Fruit fly (Drosophila melanogaster) whole organism, embryonic: Measurements from ENCODE around the gene CG44005.

Source experiments
- CG10147 ChIP-seq: fragments of 200-800 bp; sonication (Bioruptor generic); optimal IDR thresholded peaks from 2 replicates; lab custom pipeline; 2019; ENCODE audit warnings: missing biosample characterization, mild to moderate bottlenecking, missing genetic modification characterization, moderate library complexity
- CG11247 ChIP-seq: fragments of 200-800 bp; sonication (Bioruptor generic); IDR thresholded peaks from 2 replicates; pipeline ENCODE4 v1.3.6; 2022; ENCODE audit warnings: missing biosample characterization, missing genetic modification characterization
- CG12219 ChIP-seq: fragments of 200-800 bp; sonication (Bioruptor generic); optimal IDR thresholded peaks from 3 replicates; lab custom pipeline; 2018; ENCODE audit warnings: missing biosample characterization, mild to moderate bottlenecking, missing genetic modification characterization
- CG12659 ChIP-seq: fragments of 200-800 bp; sonication (Bioruptor generic); optimal IDR thresholded peaks from 3 replicates; lab custom pipeline; 2017; ENCODE audit warnings: mild to moderate bottlenecking, missing biosample characterization, missing genetic modification reagents, missing genetic modification characterization
- CG12744 ChIP-seq: fragments of 200-800 bp; sonication (Bioruptor generic); optimal IDR thresholded peaks from 2 replicates; lab custom pipeline; 2016; ENCODE audit warnings: missing biosample characterization, missing genetic modification characterization
- CG13296 ChIP-seq: fragments of 200-800 bp; sonication (Bioruptor generic); optimal IDR thresholded peaks from 3 replicates; lab custom pipeline; 2018; ENCODE audit warnings: missing biosample characterization, mild to moderate bottlenecking, missing genetic modification characterization
- CG15073 ChIP-seq: fragments of 200-800 bp; sonication (Bioruptor generic); optimal IDR thresholded peaks from 2 replicates; lab custom pipeline; 2016; ENCODE audit warnings: missing biosample characterization, missing genetic modification characterization
- CG1529 ChIP-seq: fragments of 200-800 bp; sonication (Bioruptor generic); optimal IDR thresholded peaks from 3 replicates; lab custom pipeline; 2018; ENCODE audit warnings: missing biosample characterization, missing genetic modification characterization
- CG17359 ChIP-seq: fragments of 200-800 bp; sonication (Bioruptor generic); optimal IDR thresholded peaks from 3 replicates; lab custom pipeline; 2018; ENCODE audit warnings: missing biosample characterization, mild to moderate bottlenecking, missing genetic modification characterization, moderate library complexity
- CG17361 ChIP-seq: fragments of 200-800 bp; sonication (Bioruptor generic); IDR thresholded peaks from 3 replicates; pipeline ENCODE4 v1.3.6; 2022; ENCODE audit warnings: missing biosample characterization, missing genetic modification characterization
- CG18262 ChIP-seq: fragments of 200-800 bp; optimal IDR thresholded peaks from 3 replicates; lab custom pipeline; 2019; ENCODE audit warnings: missing biosample characterization, mild to moderate bottlenecking, missing genetic modification characterization, moderate library complexity
- CG2116 ChIP-seq: fragments of 200-800 bp; sonication (Bioruptor generic); optimal IDR thresholded peaks from 3 replicates; lab custom pipeline; 2018; ENCODE audit warnings: missing biosample characterization, mild to moderate bottlenecking, missing genetic modification characterization
- CG2120 ChIP-seq: fragments of 200-800 bp; sonication (Bioruptor generic); optimal IDR thresholded peaks from 3 replicates; lab custom pipeline; 2016; ENCODE audit warnings: missing biosample characterization, missing genetic modification characterization
- CG2712 ChIP-seq: fragments of 200-800 bp; optimal IDR thresholded peaks from 3 replicates; lab custom pipeline; 2019; ENCODE audit warnings: missing biosample characterization, mild to moderate bottlenecking, missing genetic modification characterization, moderate library complexity
- CG3838 ChIP-seq: fragments of 200-800 bp; sonication (Bioruptor generic); optimal IDR thresholded peaks from 3 replicates; lab custom pipeline; 2016; ENCODE audit warnings: missing biosample characterization, missing genetic modification characterization
- CG4404 ChIP-seq: fragments of 200-800 bp; sonication (Bioruptor generic); IDR thresholded peaks from 2 replicates; pipeline ENCODE4 v1.3.6; 2022; ENCODE audit warnings: missing biosample characterization, missing genetic modification characterization
- CG4617 ChIP-seq: fragments of 200-800 bp; sonication (Bioruptor generic); optimal IDR thresholded peaks from 3 replicates; lab custom pipeline; 2016; ENCODE audit warnings: missing biosample characterization, missing genetic modification characterization, borderline replicate concordance
- CG6765 ChIP-seq: fragments of 200-800 bp; sonication (Bioruptor generic); optimal IDR thresholded peaks from 3 replicates; lab custom pipeline; 2017; ENCODE audit warnings: missing biosample characterization, mild to moderate bottlenecking, missing genetic modification characterization
- CHES-1-like ChIP-seq: fragments of 200-800 bp; sonication (Bioruptor generic); optimal IDR thresholded peaks from 2 replicates; lab custom pipeline; 2016; ENCODE audit warnings: missing biosample characterization, missing genetic modification characterization
- Dip2 ChIP-seq: fragments of 200-800 bp; sonication (Bioruptor generic); IDR thresholded peaks from 2 replicates; pipeline ENCODE4 v1.3.6; 2022; ENCODE audit warnings: missing biosample characterization, missing genetic modification characterization
- Eip74EF ChIP-seq, 2 experiments: fragments of 200-800 bp in 1 of 2; fragments of >200 bp in 1 of 2; sonication (Bioruptor generic) in 1 of 2; optimal IDR thresholded peaks; 2 replicates each; lab custom pipeline; 2017 to 2019; ENCODE audit warnings: missing biosample characterization in 2 of 2, missing genetic modification characterization in 2 of 2, mild to moderate bottlenecking in 1 of 2, moderate library complexity in 1 of 2
- HLH4C ChIP-seq: fragments of 200-800 bp; sonication (Bioruptor generic); IDR thresholded peaks from 3 replicates; pipeline ENCODE4 v1.3.6; 2022; ENCODE audit warnings: missing biosample characterization, missing genetic modification characterization; ENCODE audit not compliant: partially characterized antibody
- Hand ChIP-seq: fragments of 200-800 bp; sonication (Bioruptor generic); optimal IDR thresholded peaks from 2 replicates; lab custom pipeline; 2017; ENCODE audit warnings: mild to moderate bottlenecking, missing biosample characterization, missing genetic modification reagents, missing genetic modification characterization
- Lpt ChIP-seq: fragments of >200 bp; optimal IDR thresholded peaks from 2 replicates; lab custom pipeline; 2018; ENCODE audit warnings: missing biosample characterization, missing genetic modification characterization
- Meics ChIP-seq: fragments of 200-800 bp; sonication (Bioruptor generic); optimal IDR thresholded peaks from 2 replicates; lab custom pipeline; 2017; ENCODE audit warnings: missing biosample characterization, mild to moderate bottlenecking, missing genetic modification characterization
- Sin3A ChIP-seq: fragments of >200 bp; optimal IDR thresholded peaks from 2 replicates; lab custom pipeline; 2018
- Sox100B ChIP-seq: fragments of 200-800 bp; sonication (Bioruptor generic); optimal IDR thresholded peaks from 3 replicates; lab custom pipeline; 2018; ENCODE audit warnings: missing biosample characterization, mild to moderate bottlenecking, missing genetic modification characterization
- Trl ChIP-seq, 3 experiments: fragments of >200 bp in 2 of 3; fragments of 200-800 bp in 1 of 3; sonication (Bioruptor generic) in 1 of 3; optimal IDR thresholded peaks; 2 replicates in 1 of 3; 3 replicates in 2 of 3; lab custom pipeline; 2016 to 2017; ENCODE audit warnings: missing biosample characterization in 1 of 3, missing genetic modification characterization in 1 of 3
- al ChIP-seq: fragments of 200-800 bp; sonication (Bioruptor generic); IDR thresholded peaks from 2 replicates; pipeline ENCODE4 v1.3.6; 2022; ENCODE audit warnings: missing biosample characterization, missing genetic modification characterization
- bbx ChIP-seq: fragments of 200-800 bp; sonication (Bioruptor generic); IDR thresholded peaks from 2 replicates; pipeline ENCODE4 v1.3.6; 2022; ENCODE audit warnings: missing biosample characterization, missing genetic modification characterization; ENCODE audit not compliant: partially characterized antibody
- bowl ChIP-seq: fragments of 200-800 bp; sonication (Bioruptor generic); IDR thresholded peaks from 2 replicates; pipeline ENCODE4 v1.3.6; 2022; ENCODE audit warnings: missing biosample characterization, missing genetic modification characterization
- crp ChIP-seq, 2 experiments: fragments of 200-800 bp; sonication (Bioruptor generic); optimal IDR thresholded peaks; 2 replicates in 1 of 2; 3 replicates in 1 of 2; lab custom pipeline; 2017; ENCODE audit warnings: missing biosample characterization in 2 of 2, missing genetic modification characterization in 2 of 2, mild to moderate bottlenecking in 1 of 2, moderate library complexity in 1 of 2
- fd102C ChIP-seq: fragments of 200-800 bp; sonication (Bioruptor generic); optimal IDR thresholded peaks from 2 replicates; lab custom pipeline; 2018; ENCODE audit warnings: missing biosample characterization, mild to moderate bottlenecking, missing genetic modification characterization, moderate library complexity
- fd64A ChIP-seq: fragments of 200-800 bp; sonication (Bioruptor generic); optimal IDR thresholded peaks from 3 replicates; lab custom pipeline; 2018; ENCODE audit warnings: missing biosample characterization, mild to moderate bottlenecking, missing genetic modification characterization
- gfzf ChIP-seq: fragments of 200-800 bp; sonication (Bioruptor generic); optimal IDR thresholded peaks from 2 replicates; lab custom pipeline; 2016; ENCODE audit warnings: missing biosample characterization, mild to moderate bottlenecking, missing genetic modification characterization, moderate library complexity
- hb ChIP-seq: fragments of 200-800 bp; sonication (Bioruptor generic); IDR thresholded peaks from 3 replicates; pipeline ENCODE4 v1.3.6; 2022; ENCODE audit warnings: missing biosample characterization, missing genetic modification characterization; ENCODE audit not compliant: partially characterized antibody
- kni ChIP-seq: fragments of 200-800 bp; sonication (Bioruptor generic); optimal IDR thresholded peaks from 3 replicates; lab custom pipeline; 2017; ENCODE audit warnings: mild to moderate bottlenecking, missing biosample characterization, missing genetic modification reagents, missing genetic modification characterization
- knrl ChIP-seq: fragments of 200-800 bp; sonication (Bioruptor generic); IDR thresholded peaks from 3 replicates; pipeline ENCODE4 v1.3.6; 2022; ENCODE audit warnings: missing biosample characterization, missing genetic modification characterization; ENCODE audit not compliant: partially characterized antibody
- lilli ChIP-seq: fragments of 200-800 bp; sonication (Bioruptor generic); optimal IDR thresholded peaks from 3 replicates; lab custom pipeline; 2016; ENCODE audit warnings: missing biosample characterization, missing genetic modification characterization
- nerfin-1 ChIP-seq: fragments of 200-800 bp; sonication (Bioruptor generic); optimal IDR thresholded peaks from 3 replicates; lab custom pipeline; 2019; ENCODE audit warnings: missing biosample characterization, mild to moderate bottlenecking, missing genetic modification characterization, moderate library complexity
- pzg ChIP-seq: fragments of 200-800 bp; sonication (Bioruptor generic); optimal IDR thresholded peaks from 3 replicates; lab custom pipeline; 2018; ENCODE audit warnings: missing biosample characterization, mild to moderate bottlenecking, missing genetic modification characterization, moderate library complexity
- sens ChIP-seq: fragments of 200-800 bp; sonication (Bioruptor generic); peaks from one replicate; lab custom pipeline; 2016; ENCODE audit warnings: missing biosample characterization, missing genetic modification characterization
- sens-2 ChIP-seq: fragments of 200-800 bp; sonication (Bioruptor generic); IDR thresholded peaks from 2 replicates; pipeline ENCODE4 v1.3.6; 2022; ENCODE audit warnings: missing biosample characterization, missing genetic modification characterization
- sim ChIP-seq: fragments of 200-800 bp; sonication (Bioruptor generic); IDR thresholded peaks from 2 replicates; pipeline ENCODE4 v1.3.6; 2022; ENCODE audit warnings: missing biosample characterization, missing genetic modification characterization
- slbo ChIP-seq: fragments of 200-800 bp; sonication (Bioruptor generic); IDR thresholded peaks from 2 replicates; pipeline ENCODE4 v1.3.6; 2022; ENCODE audit warnings: missing biosample characterization, missing genetic modification characterization
- slp2 ChIP-seq: fragments of 200-800 bp; sonication (Bioruptor generic); optimal IDR thresholded peaks from 2 replicates; lab custom pipeline; 2016; ENCODE audit warnings: missing biosample characterization, missing genetic modification characterization
- vnd ChIP-seq: fragments of 200-800 bp; sonication (Bioruptor generic); IDR thresholded peaks from 3 replicates; pipeline ENCODE4 v1.3.6; 2022; ENCODE audit warnings: missing biosample characterization, missing genetic modification characterization; ENCODE audit not compliant: partially characterized antibody
- zen ChIP-seq: fragments of 200-800 bp; sonication (Bioruptor generic); optimal IDR thresholded peaks from 3 replicates; lab custom pipeline; 2018; ENCODE audit warnings: missing biosample characterization, mild to moderate bottlenecking, missing genetic modification characterization, moderate library complexity

CG44005 gene

dm6 chr3L:18112669-18113068 lies 40.7 kb upstream of the CG44005 start, which contains the start of the genes CG32195 and CG7341 (continued):
- TF ChIP-seq al (GFP tag; lab: Robert Waterston, UW) = no peak

dm6 chr3L:18109459-18109863 lies 37.5 kb upstream of the CG44005 start, which contains the start of the genes Polr3D and mus304:
TSS of gene Polr3D (minus strand) at chr3L:18109574.
TSS of gene mus304 (plus strand) at chr3L:18109814.
- TF ChIP-seq HLH4C (GFP tag; lab: Robert Waterston, UW) = peak; percentile 74
- no peak for TF ChIP-seq CG12744 (GFP tag; lab: Kevin White, UChicago)
- peak; percentile 64 for TF ChIP-seq pzg (GFP tag; lab: Kevin White, UChicago)
- TF ChIP-seq Lpt (GFP tag; lab: Kevin White, UChicago) = no peak
- TF ChIP-seq sim (GFP tag; lab: Robert Waterston, UW) = no peak
- TF ChIP-seq vnd = 0 out of 3 replicates have a peak, but pooled peaks have one; percentile 45
- no peak for TF ChIP-seq CG12219 (GFP tag; lab: Kevin White, UChicago)
- no peak for TF ChIP-seq CG3838 (GFP tag; lab: Kevin White, UChicago)
- peak; percentile 29 for TF ChIP-seq kni
- peak; percentile 51 for TF ChIP-seq CHES-1-like
- TF ChIP-seq CG13296 (GFP tag; lab: Kevin White, UChicago) = peak; percentile 16
- no peak for TF ChIP-seq bowl (GFP tag; lab: Robert Waterston, UW)
- peak; percentile 34 for TF ChIP-seq CG2120
- TF ChIP-seq Trl (optimal IDR thresholded peaks at IDR 0.05; lab: Kevin White, UChicago) = no peak
- TF ChIP-seq Trl (GFP tag; optimal IDR thresholded peaks at IDR 0.05; lab: Kevin White, UChicago) = peak; percentile 39
- TF ChIP-seq CG18262 (tag; lab: Kevin White, UChicago) = no peak
- no peak for TF ChIP-seq sens-2
- TF ChIP-seq nerfin-1 = peak; percentile 93
- TF ChIP-seq Meics (GFP tag; lab: Kevin White, UChicago) = peak; percentile 20
- TF ChIP-seq Sox100B (GFP tag; lab: Kevin White, UChicago) = no peak
- TF ChIP-seq slp2 = peak; percentile 10
- TF ChIP-seq CG11247 (GFP tag; lab: Robert Waterston, UW) = no peak
- TF ChIP-seq CG15073 (GFP tag; lab: Kevin White, UChicago) = no peak
- TF ChIP-seq hb (GFP tag; lab: Robert Waterston, UW) = peak; percentile 77
- TF ChIP-seq fd102C (GFP tag; lab: Kevin White, UChicago) = no peak
- no peak for TF ChIP-seq CG1529 (GFP tag; lab: Kevin White, UChicago)
- TF ChIP-seq CG4617 (GFP tag; lab: Kevin White, UChicago) = peak; percentile 72
- TF ChIP-seq CG17359 (tag; lab: Kevin White, UChicago) = no peak
- peak; percentile 68 for TF ChIP-seq sens (GFP tag; lab: Kevin White, UChicago)
- TF ChIP-seq gfzf (GFP tag; lab: Kevin White, UChicago) = peak; percentile 38
- TF ChIP-seq CG10147 = peak; percentile 39
- peak; percentile 31 for TF ChIP-seq CG12659 (GFP tag; lab: Kevin White, UChicago)
- TF ChIP-seq slbo (GFP tag; lab: Robert Waterston, UW) = no peak
- TF ChIP-seq knrl (GFP tag; lab: Robert Waterston, UW) = peak; percentile 55; the same call in 1 of the 3 replicates
- TF ChIP-seq CG2116 = peak; percentile 85
- TF ChIP-seq CG4404 (GFP tag; lab: Robert Waterston, UW) = no peak
- peak; percentile 88 for TF ChIP-seq Sin3A (lab: Kevin White, UChicago)
- TF ChIP-seq CG17361 = peak; percentile 40; the same call in 2 of the 3 replicates
- no peak for TF ChIP-seq Eip74EF (GFP tag; optimal IDR thresholded peaks at IDR 0.05; lab: Kevin White, UChicago)
- TF ChIP-seq Dip2 (GFP tag; lab: Robert Waterston, UW) = no peak
- TF ChIP-seq fd64A (GFP tag; lab: Kevin White, UChicago) = no peak
- TF ChIP-seq lilli (GFP tag; lab: Kevin White, UChicago) = peak; percentile 36
- TF ChIP-seq CG2712 (tag; lab: Kevin White, UChicago) = no peak
- no peak for TF ChIP-seq Hand (GFP tag; lab: Kevin White, UChicago)
- peak; percentile 48 for TF ChIP-seq zen (tag; lab: Kevin White, UChicago)
- TF ChIP-seq crp (GFP tag; optimal IDR thresholded peaks at IDR 0.05; lab: Kevin White, UChicago) = peak in 1 of 2 experiments; percentile 43
- TF ChIP-seq bbx = 0 out of 2 replicates have a peak, but pooled peaks have one; percentile 44
- TF ChIP-seq CG6765 = no peak
